Worm (Caenorhabditis elegans): Measurements from ENCODE around the gene Y69H2.9.

- TF ChIP-seq ama-1 (optimal IDR thresholded peaks at IDR 0.05): no peak
- TF ChIP-seq tra-4 (tag; optimal IDR thresholded peaks at IDR 0.05): no peak
- no peak for TF ChIP-seq tbx-37 (GFP tag; conservative IDR thresholded peaks at IDR 0.05)
- TF ChIP-seq flt-1 (GFP tag; IDR thresholded peaks at IDR 0.05): no peak
- TF ChIP-seq B0310.2 (tag; optimal IDR thresholded peaks at IDR 0.05): no peak
- TF ChIP-seq hmbx-1 (tag; optimal IDR thresholded peaks at IDR 0.05): no peak
- TF ChIP-seq hmg-4 (GFP tag; optimal IDR thresholded peaks at IDR 0.05): no peak
- no peak for TF ChIP-seq pes-1 (GFP tag; IDR thresholded peaks at IDR 0.05)
- TF ChIP-seq F13C5.2 (tag; optimal IDR thresholded peaks at IDR 0.05): no peak
- TF ChIP-seq ceh-36 (tag; optimal IDR thresholded peaks at IDR 0.05): no peak
- no peak for TF ChIP-seq scrt-1 (GFP tag; IDR thresholded peaks at IDR 0.05)
Observed at ce11 chrV:18721873-18722272, 20.5 kb downstream of the Y69H2.9 start.
